Fruit fly (Drosophila melanogaster): ENCODE results near the gene Osi7.

DNA sequence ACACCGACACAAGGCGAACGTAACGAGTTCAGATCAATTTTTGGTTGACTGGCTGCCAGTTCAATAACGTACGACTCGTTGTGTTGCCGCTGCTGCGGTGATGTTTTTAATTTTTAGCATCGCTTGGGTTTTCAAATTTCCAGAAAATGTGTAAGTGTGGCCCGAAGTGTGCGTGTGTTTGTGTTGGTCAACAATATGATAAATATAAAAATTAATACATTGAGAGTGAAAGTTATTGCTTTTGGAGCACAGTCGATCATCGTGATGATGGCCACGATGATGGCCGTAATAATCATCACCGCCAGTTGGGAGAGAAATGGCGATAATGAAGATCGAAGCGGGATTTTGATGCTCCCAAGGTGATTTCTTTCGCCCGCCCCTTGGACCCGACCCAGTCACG lies 22.6 kb upstream of the Osi7 start:
- TF ChIP-seq CTCF (optimal IDR thresholded peaks at IDR 0.05) = no peak
- TF ChIP-seq CG8478 (optimal IDR thresholded peaks at IDR 0.05) = no peak
